Fruit fly (Drosophila melanogaster) whole organism, prepupa: ENCODE results near the gene CG12231.

Source experiments
- Blimp-1 ChIP-seq: fragments of 200-800 bp; sonication (Bioruptor generic); optimal IDR thresholded peaks from 3 replicates; lab custom pipeline; 2017; ENCODE audit warnings: missing biosample characterization, missing genetic modification characterization, mild to moderate bottlenecking, moderate library complexity, missing genetic modification reagents
- CG10631 ChIP-seq: fragments of 200-800 bp; sonication (Bioruptor generic); optimal IDR thresholded peaks from 2 replicates; lab custom pipeline; 2016; ENCODE audit warnings: missing biosample characterization, missing genetic modification characterization
- CG11294 ChIP-seq: fragments of 200-800 bp; sonication (Bioruptor generic); IDR thresholded peaks from 2 replicates; pipeline ENCODE4 v1.3.6; 2022; ENCODE audit warnings: missing biosample characterization, missing genetic modification characterization
- CG11762 ChIP-seq: fragments of 200-800 bp; sonication (Bioruptor generic); optimal IDR thresholded peaks from 3 replicates; lab custom pipeline; 2016; ENCODE audit warnings: missing biosample characterization, missing genetic modification characterization; ENCODE audit not compliant: insufficient read depth
- CG15336 ChIP-seq: fragments of 200-800 bp; sonication (Bioruptor generic); IDR thresholded peaks from 2 replicates; pipeline ENCODE4 v1.3.6; 2022; ENCODE audit warnings: missing biosample characterization, missing genetic modification characterization
- CG1621 ChIP-seq: fragments of 200-800 bp; sonication (Bioruptor generic); optimal IDR thresholded peaks from 3 replicates; lab custom pipeline; 2018; ENCODE audit warnings: missing biosample characterization, mild to moderate bottlenecking, missing genetic modification characterization
- CG3032 ChIP-seq: fragments of 200-800 bp; optimal IDR thresholded peaks from 2 replicates; lab custom pipeline; 2019; ENCODE audit warnings: missing biosample characterization, mild to moderate bottlenecking, missing genetic modification characterization, moderate library complexity
- CG32006 ChIP-seq: fragments of 200-800 bp; sonication (Bioruptor generic); optimal IDR thresholded peaks from 3 replicates; lab custom pipeline; 2017; ENCODE audit warnings: missing biosample characterization, mild to moderate bottlenecking, missing genetic modification characterization
- CG34406 ChIP-seq: fragments of 200-800 bp; sonication (Bioruptor generic); optimal IDR thresholded peaks from 3 replicates; lab custom pipeline; 2016; ENCODE audit warnings: missing biosample characterization, missing genetic modification characterization
- CG6276 ChIP-seq: fragments of 200-800 bp; sonication (Bioruptor generic); optimal IDR thresholded peaks from 2 replicates; lab custom pipeline; 2017; ENCODE audit warnings: missing biosample characterization, mild to moderate bottlenecking, missing genetic modification characterization
- CG6792 ChIP-seq: fragments of 200-800 bp; sonication (Bioruptor generic); optimal IDR thresholded peaks from 3 replicates; lab custom pipeline; 2016; ENCODE audit warnings: missing biosample characterization, missing genetic modification characterization
- CG6808 ChIP-seq: fragments of 200-800 bp; sonication (Bioruptor generic); optimal IDR thresholded peaks from 3 replicates; lab custom pipeline; 2017; ENCODE audit warnings: missing biosample characterization, missing genetic modification characterization, mild to moderate bottlenecking, moderate library complexity, missing genetic modification reagents
- CG6854 ChIP-seq: fragments of 200-800 bp; sonication (Bioruptor generic); optimal IDR thresholded peaks from 2 replicates; lab custom pipeline; 2017; ENCODE audit warnings: missing biosample characterization, mild to moderate bottlenecking, missing genetic modification characterization
- CG7368 ChIP-seq: fragments of 200-800 bp; sonication (Bioruptor generic); optimal IDR thresholded peaks from 3 replicates; lab custom pipeline; 2016; ENCODE audit warnings: missing biosample characterization, missing genetic modification characterization
- CG8119 ChIP-seq: fragments of 200-800 bp; sonication (Bioruptor generic); IDR thresholded peaks from 3 replicates; pipeline ENCODE4 v1.3.6; 2022; ENCODE audit warnings: missing biosample characterization, missing genetic modification characterization
- CG9139 ChIP-seq: fragments of 200-800 bp; sonication (Bioruptor generic); optimal IDR thresholded peaks from 3 replicates; lab custom pipeline; 2017; ENCODE audit warnings: missing biosample characterization, mild to moderate bottlenecking, missing genetic modification characterization
- Eip75B ChIP-seq: fragments of 200-800 bp; sonication (Bioruptor generic); optimal IDR thresholded peaks from 3 replicates; lab custom pipeline; 2016; ENCODE audit warnings: missing biosample characterization, missing genetic modification characterization
- Eip78C ChIP-seq: fragments of 200-800 bp; sonication (Bioruptor generic); peaks from one replicate; lab custom pipeline; 2016; ENCODE audit warnings: missing biosample characterization, missing genetic modification characterization
- Eip93F ChIP-seq: fragments of 200-800 bp; sonication (Bioruptor generic); optimal IDR thresholded peaks from 2 replicates; lab custom pipeline; 2016; ENCODE audit warnings: missing biosample characterization, mild to moderate bottlenecking, missing genetic modification characterization
- Ets21C ChIP-seq: fragments of 200-800 bp; sonication (Bioruptor generic); optimal IDR thresholded peaks from 3 replicates; lab custom pipeline; 2016; ENCODE audit warnings: missing biosample characterization, missing genetic modification characterization
- Gug ChIP-seq: fragments of 200-800 bp; sonication (Bioruptor generic); IDR thresholded peaks from 2 replicates; pipeline ENCODE4 v1.3.6; 2022; ENCODE audit warnings: missing biosample characterization, missing genetic modification characterization
- Hr38 ChIP-seq: sonication (Bioruptor generic); optimal IDR thresholded peaks from 2 replicates; lab custom pipeline; 2016; ENCODE audit warnings: missing biosample characterization, missing genetic modification characterization
- Hr39 ChIP-seq: fragments of 200-800 bp; sonication (Bioruptor generic); optimal IDR thresholded peaks from 2 replicates; lab custom pipeline; 2016; ENCODE audit warnings: missing biosample characterization, missing genetic modification characterization
- Met ChIP-seq: fragments of 200-800 bp; sonication (Bioruptor generic); optimal IDR thresholded peaks from 3 replicates; lab custom pipeline; 2016; ENCODE audit warnings: missing biosample characterization, missing genetic modification characterization
- OdsH ChIP-seq: fragments of 200-800 bp; sonication (Bioruptor generic); optimal IDR thresholded peaks from 3 replicates; lab custom pipeline; 2016; ENCODE audit warnings: missing biosample characterization, missing genetic modification characterization
- Sox102F ChIP-seq: fragments of 200-800 bp; sonication (Bioruptor generic); optimal IDR thresholded peaks from 2 replicates; lab custom pipeline; 2016; ENCODE audit warnings: missing biosample characterization, mild to moderate bottlenecking, missing genetic modification characterization
- Sox15 ChIP-seq: fragments of 200-800 bp; sonication (Bioruptor generic); optimal IDR thresholded peaks from 3 replicates; lab custom pipeline; 2016; ENCODE audit warnings: missing biosample characterization, missing genetic modification characterization
- achi ChIP-seq: fragments of 200-800 bp; sonication (Bioruptor generic); optimal IDR thresholded peaks from 3 replicates; lab custom pipeline; 2016; ENCODE audit warnings: missing biosample characterization, missing genetic modification characterization
- acj6 ChIP-seq: fragments of 200-800 bp; sonication (Bioruptor generic); optimal IDR thresholded peaks from 3 replicates; lab custom pipeline; 2016; ENCODE audit warnings: missing biosample characterization, missing genetic modification characterization
- cyc ChIP-seq: fragments of 200-800 bp; sonication (Bioruptor generic); optimal IDR thresholded peaks from 3 replicates; lab custom pipeline; 2016; ENCODE audit warnings: missing biosample characterization, missing genetic modification characterization
- eg ChIP-seq: fragments of 200-800 bp; sonication (Bioruptor generic); IDR thresholded peaks from 3 replicates; pipeline ENCODE4 v1.3.6; 2022; ENCODE audit warnings: missing biosample characterization, missing genetic modification characterization
- esn ChIP-seq: fragments of 200-800 bp; sonication (Bioruptor generic); optimal IDR thresholded peaks from 2 replicates; lab custom pipeline; 2016; ENCODE audit warnings: missing biosample characterization, mild to moderate bottlenecking, missing genetic modification characterization, moderate library complexity
- fd59A ChIP-seq: fragments of 200-800 bp; sonication (Bioruptor generic); optimal IDR thresholded peaks from 2 replicates; lab custom pipeline; 2017; ENCODE audit warnings: missing biosample characterization, mild to moderate bottlenecking, missing genetic modification characterization, missing genetic modification reagents
- fd85E ChIP-seq: fragments of 200-800 bp; sonication (Bioruptor generic); optimal IDR thresholded peaks from 3 replicates; lab custom pipeline; 2016; ENCODE audit warnings: missing biosample characterization, missing genetic modification characterization
- fkh ChIP-seq: fragments of 200-800 bp; sonication (Bioruptor generic); optimal IDR thresholded peaks from 3 replicates; lab custom pipeline; 2017; ENCODE audit warnings: missing biosample characterization, mild to moderate bottlenecking, missing genetic modification characterization, moderate library complexity
- lz ChIP-seq: fragments of 200-800 bp; sonication (Bioruptor generic); optimal IDR thresholded peaks from 3 replicates; lab custom pipeline; 2016; ENCODE audit warnings: missing biosample characterization, missing genetic modification characterization
- salr ChIP-seq, 2 experiments: fragments of 200-800 bp; sonication (Bioruptor generic); optimal IDR thresholded peaks; 3 replicates each; lab custom pipeline; 2016 to 2018; ENCODE audit warnings: missing biosample characterization in 2 of 2, missing genetic modification characterization in 2 of 2, mild to moderate bottlenecking in 1 of 2
- topi ChIP-seq: fragments of 200-800 bp; sonication (Bioruptor generic); optimal IDR thresholded peaks from 3 replicates; lab custom pipeline; 2016; ENCODE audit warnings: missing biosample characterization, missing genetic modification characterization
- vri ChIP-seq: fragments of 200-800 bp; sonication (Bioruptor generic); optimal IDR thresholded peaks from 3 replicates; lab custom pipeline; 2016; ENCODE audit warnings: missing biosample characterization, mild to moderate bottlenecking, missing genetic modification characterization

The CG12231 gene

dm6 chrX:19565714-19566316 is 34.3 kb upstream of the CG12231 start, which contains the start of the genes Grip84 and car (continued):
- TF ChIP-seq CG9139 (GFP tag; lab: Kevin White, UChicago): no peak
- no peak for TF ChIP-seq CG7368 (GFP tag; lab: Kevin White, UChicago)
- no peak for TF ChIP-seq OdsH
- no peak for TF ChIP-seq Met (GFP tag; lab: Kevin White, UChicago)
- TF ChIP-seq Sox15 (GFP tag; lab: Kevin White, UChicago): peak; percentile 66
- no peak for TF ChIP-seq CG1621
- no peak for TF ChIP-seq Eip93F (GFP tag; lab: Kevin White, UChicago)
- TF ChIP-seq vri (GFP tag; lab: Kevin White, UChicago): no peak
- peak; percentile 43 for TF ChIP-seq Ets21C (GFP tag; lab: Kevin White, UChicago)
- no peak for TF ChIP-seq CG11762 (GFP tag; lab: Kevin White, UChicago)
- TF ChIP-seq CG11294 (GFP tag; lab: Robert Waterston, UW): peak; percentile 56; the same call in 1 of the 2 replicates

- TF ChIP-seq CG15336 (GFP tag; lab: Robert Waterston, UW) (no peak), cyc (GFP tag; lab: Kevin White, UChicago) (no peak), topi (GFP tag; lab: Kevin White, UChicago) (no peak), CG6276 (GFP tag; lab: Kevin White, UChicago) (no peak), fd59A (GFP tag; lab: Kevin White, UChicago) (no peak), Sox102F (GFP tag; lab: Kevin White, UChicago) (no peak), eg (GFP tag; lab: Robert Waterston, UW) (no peak), fkh (GFP tag; lab: Kevin White, UChicago) (no peak), Blimp-1 (GFP tag; lab: Kevin White, UChicago) (no peak), CG8119 (no peak), achi (GFP tag; lab: Kevin White, UChicago) (no peak), CG32006 (GFP tag; lab: Kevin White, UChicago) (no peak), CG1621 (no peak), CG6854 (GFP tag; lab: Kevin White, UChicago) (no peak), Ets21C (GFP tag; lab: Kevin White, UChicago) (no peak), CG6808 (no peak), Sox15 (GFP tag; lab: Kevin White, UChicago) (no peak), esn (GFP tag; lab: Kevin White, UChicago) (no peak), salr (GFP tag; optimal IDR thresholded peaks at IDR 0.05; lab: Kevin White, UChicago) (no peak), Hr38 (no peak)
Observed at dm6 chrX:19549570-19549969, 18.0 kb upstream of the CG12231 start.

- TF ChIP-seq lz (GFP tag; lab: Kevin White, UChicago) (no peak), OdsH (no peak), Gug (GFP tag; lab: Robert Waterston, UW) (no peak), CG8119 (no peak), CG34406 (GFP tag; lab: Kevin White, UChicago) (no peak), fd85E (GFP tag; lab: Kevin White, UChicago) (no peak), CG9139 (GFP tag; lab: Kevin White, UChicago) (no peak), CG6276 (GFP tag; lab: Kevin White, UChicago) (no peak), CG10631 (GFP tag; lab: Kevin White, UChicago) (no peak), CG3032 (tag; lab: Kevin White, UChicago) (no peak), CG15336 (GFP tag; lab: Robert Waterston, UW) (no peak), Hr39 (GFP tag; lab: Kevin White, UChicago) (no peak), Sox102F (GFP tag; lab: Kevin White, UChicago) (no peak)
Observed at dm6 chrX:19548438-19548837, 16.9 kb upstream of the CG12231 start.

dm6 chrX:19547382-19547781 is 15.8 kb upstream of the CG12231 start, which contains the start of gene CG32532:
TSS of gene CG32532 (minus strand) at chrX:19547482.
- TF ChIP-seq CG6792 (no peak), CG6276 (GFP tag; lab: Kevin White, UChicago) (no peak), acj6 (GFP tag; lab: Kevin White, UChicago) (no peak), Eip78C (no peak), CG11762 (GFP tag; lab: Kevin White, UChicago) (no peak), Eip75B (GFP tag; lab: Kevin White, UChicago) (no peak), CG32006 (GFP tag; lab: Kevin White, UChicago) (no peak), esn (GFP tag; lab: Kevin White, UChicago) (no peak), eg (GFP tag; lab: Robert Waterston, UW) (no peak), CG1621 (no peak), Met (GFP tag; lab: Kevin White, UChicago) (no peak), Blimp-1 (GFP tag; lab: Kevin White, UChicago) (no peak)
